Fruit fly (Drosophila melanogaster): ENCODE measurements around the gene dib.

dm6 chr3L:4113998-4114397 is 51.9 kb downstream of the dib start:
- no peak for TF ChIP-seq EcR (GFP tag; optimal IDR thresholded peaks at IDR 0.05)
- TF ChIP-seq usp (GFP tag; optimal IDR thresholded peaks at IDR 0.05): no peak
- no peak for TF ChIP-seq psq (optimal IDR thresholded peaks at IDR 0.05)

Measured in whole organism.